Fruit fly (Drosophila melanogaster) whole organism, embryonic: ENCODE data around the gene Rnf146.

ENCODE experiments used
- ATbp ChIP-seq: fragments of 200-800 bp; sonication (Bioruptor generic); optimal IDR thresholded peaks from 2 replicates; lab custom pipeline; 2017; ENCODE audit warnings: missing biosample characterization, mild to moderate bottlenecking, missing genetic modification characterization, missing genetic modification reagents
- CG10147 ChIP-seq: fragments of 200-800 bp; sonication (Bioruptor generic); optimal IDR thresholded peaks from 2 replicates; lab custom pipeline; 2019; ENCODE audit warnings: missing biosample characterization, mild to moderate bottlenecking, missing genetic modification characterization, moderate library complexity
- CG11560 ChIP-seq: fragments of 200-800 bp; sonication (Bioruptor generic); IDR thresholded peaks from 3 replicates; pipeline ENCODE4 v1.3.6; 2022; ENCODE audit warnings: missing biosample characterization, missing genetic modification characterization
- CG11696 ChIP-seq: fragments of 200-800 bp; sonication (Bioruptor generic); IDR thresholded peaks from 2 replicates; pipeline ENCODE4 v1.3.6; 2022; ENCODE audit warnings: missing biosample characterization, missing genetic modification characterization
- CG12155 ChIP-seq: fragments of 200-800 bp; sonication (Bioruptor generic); optimal IDR thresholded peaks from 3 replicates; lab custom pipeline; 2016; ENCODE audit warnings: missing biosample characterization, missing genetic modification characterization
- CG14860 ChIP-seq: fragments of 200-800 bp; sonication (Bioruptor generic); IDR thresholded peaks from 3 replicates; pipeline ENCODE4 v1.3.6; 2022; ENCODE audit warnings: missing biosample characterization, missing genetic modification characterization; ENCODE audit not compliant: partially characterized antibody
- CG17186 ChIP-seq: fragments of 200-800 bp; sonication (Bioruptor generic); optimal IDR thresholded peaks from 3 replicates; lab custom pipeline; 2017; ENCODE audit warnings: missing biosample characterization, missing genetic modification reagents, missing genetic modification characterization
- CG17802 ChIP-seq: fragments of 200-800 bp; sonication (Bioruptor generic); optimal IDR thresholded peaks from 2 replicates; lab custom pipeline; 2018; ENCODE audit warnings: missing biosample characterization, mild to moderate bottlenecking, missing genetic modification characterization, moderate library complexity
- CG18262 ChIP-seq: fragments of 200-800 bp; optimal IDR thresholded peaks from 3 replicates; lab custom pipeline; 2019; ENCODE audit warnings: missing biosample characterization, mild to moderate bottlenecking, missing genetic modification characterization, moderate library complexity
- CG2120 ChIP-seq: fragments of 200-800 bp; sonication (Bioruptor generic); optimal IDR thresholded peaks from 3 replicates; lab custom pipeline; 2016; ENCODE audit warnings: missing biosample characterization, missing genetic modification characterization
- CG2129 ChIP-seq: fragments of 200-800 bp; sonication (Bioruptor generic); IDR thresholded peaks from 2 replicates; pipeline ENCODE4 v1.3.6; 2022; ENCODE audit warnings: missing biosample characterization, missing genetic modification characterization; ENCODE audit not compliant: partially characterized antibody
- CG2199 ChIP-seq: fragments of 200-800 bp; sonication (Bioruptor generic); IDR thresholded peaks from 3 replicates; pipeline ENCODE4 v1.3.6; 2022; ENCODE audit warnings: missing biosample characterization, missing genetic modification characterization
- CG2712 ChIP-seq: fragments of 200-800 bp; optimal IDR thresholded peaks from 3 replicates; lab custom pipeline; 2019; ENCODE audit warnings: missing biosample characterization, mild to moderate bottlenecking, missing genetic modification characterization, moderate library complexity
- CG31441 ChIP-seq: fragments of 200-800 bp; sonication (Bioruptor generic); IDR thresholded peaks from 2 replicates; pipeline ENCODE4 v1.3.6; 2022; ENCODE audit warnings: missing biosample characterization, missing genetic modification characterization
- CG32767 ChIP-seq: fragments of 200-800 bp; sonication (Bioruptor generic); IDR thresholded peaks from 2 replicates; pipeline ENCODE4 v1.3.6; 2022; ENCODE audit warnings: missing biosample characterization, missing genetic modification characterization
- CG33213 ChIP-seq: fragments of 200-800 bp; sonication (Bioruptor generic); optimal IDR thresholded peaks from 3 replicates; lab custom pipeline; 2016; ENCODE audit warnings: missing biosample characterization, missing genetic modification characterization
- CG3838 ChIP-seq: fragments of 200-800 bp; sonication (Bioruptor generic); optimal IDR thresholded peaks from 3 replicates; lab custom pipeline; 2016; ENCODE audit warnings: missing biosample characterization, missing genetic modification characterization
- CG4707 ChIP-seq: fragments of 200-800 bp; sonication (Bioruptor generic); optimal IDR thresholded peaks from 2 replicates; lab custom pipeline; 2018; ENCODE audit warnings: missing biosample characterization, mild to moderate bottlenecking, missing genetic modification characterization, moderate library complexity
- CG7928 ChIP-seq: fragments of 200-800 bp; sonication (Bioruptor generic); optimal IDR thresholded peaks from 2 replicates; lab custom pipeline; 2017; ENCODE audit warnings: missing biosample characterization, mild to moderate bottlenecking, missing genetic modification characterization
- CG9797 ChIP-seq: fragments of 200-800 bp; sonication (Bioruptor generic); optimal IDR thresholded peaks from 3 replicates; lab custom pipeline; 2018; ENCODE audit warnings: missing biosample characterization, mild to moderate bottlenecking, missing genetic modification characterization
- Doc3 ChIP-seq: fragments of 200-800 bp; sonication (Bioruptor generic); IDR thresholded peaks from 3 replicates; pipeline ENCODE4 v1.3.6; 2022; ENCODE audit warnings: missing biosample characterization, missing genetic modification characterization; ENCODE audit not compliant: partially characterized antibody
- E2f1 ChIP-seq: fragments of 200-800 bp; sonication (Bioruptor generic); IDR thresholded peaks from 2 replicates; pipeline ENCODE4 v1.3.6; 2022; ENCODE audit warnings: missing biosample characterization, missing genetic modification characterization
- Fer3 ChIP-seq: fragments of 200-800 bp; sonication (Bioruptor generic); optimal IDR thresholded peaks from 2 replicates; lab custom pipeline; 2018; ENCODE audit warnings: missing biosample characterization, mild to moderate bottlenecking, missing genetic modification characterization, moderate library complexity
- HLHmδ ChIP-seq: fragments of 200-800 bp; sonication (Bioruptor generic); optimal IDR thresholded peaks from 2 replicates; lab custom pipeline; 2018; ENCODE audit warnings: missing biosample characterization, mild to moderate bottlenecking, missing genetic modification characterization, moderate library complexity
- MESR4 ChIP-seq: fragments of 200-800 bp; sonication (Bioruptor generic); optimal IDR thresholded peaks from 2 replicates; lab custom pipeline; 2018; ENCODE audit warnings: missing biosample characterization, mild to moderate bottlenecking, missing genetic modification characterization, moderate library complexity
- Meics ChIP-seq: fragments of 200-800 bp; sonication (Bioruptor generic); optimal IDR thresholded peaks from 2 replicates; lab custom pipeline; 2017; ENCODE audit warnings: missing biosample characterization, mild to moderate bottlenecking, missing genetic modification characterization
- Opbp ChIP-seq: fragments of 200-800 bp; sonication (Bioruptor generic); IDR thresholded peaks from 3 replicates; pipeline ENCODE4 v1.3.6; 2022; ENCODE audit warnings: missing biosample characterization, missing genetic modification characterization; ENCODE audit not compliant: partially characterized antibody
- Optix ChIP-seq: fragments of 200-800 bp; sonication (Bioruptor generic); IDR thresholded peaks from 3 replicates; pipeline ENCODE4 v1.3.6; 2022; ENCODE audit warnings: missing biosample characterization, missing genetic modification characterization
- Poxn ChIP-seq: fragments of 200-800 bp; sonication (Bioruptor generic); IDR thresholded peaks from 2 replicates; pipeline ENCODE4 v1.3.6; 2022; ENCODE audit warnings: missing biosample characterization, missing genetic modification characterization
- ato ChIP-seq: fragments of 200-800 bp; sonication (Bioruptor generic); IDR thresholded peaks from 2 replicates; pipeline ENCODE4 v1.3.6; 2022; ENCODE audit warnings: missing biosample characterization, missing genetic modification characterization; ENCODE audit not compliant: partially characterized antibody
- corto ChIP-seq: fragments of 200-800 bp; sonication (Bioruptor generic); optimal IDR thresholded peaks from 2 replicates; lab custom pipeline; 2016; ENCODE audit warnings: missing biosample characterization, mild to moderate bottlenecking, missing genetic modification characterization, moderate library complexity
- crc ChIP-seq: fragments of 200-800 bp; sonication (Bioruptor generic); optimal IDR thresholded peaks from 2 replicates; lab custom pipeline; 2016; ENCODE audit warnings: missing biosample characterization, missing genetic modification characterization
- disco-r ChIP-seq: fragments of 200-800 bp; sonication (Bioruptor generic); optimal IDR thresholded peaks from 2 replicates; lab custom pipeline; 2016; ENCODE audit warnings: missing biosample characterization, missing genetic modification characterization
- kni ChIP-seq: fragments of 200-800 bp; sonication (Bioruptor generic); optimal IDR thresholded peaks from 3 replicates; lab custom pipeline; 2017; ENCODE audit warnings: mild to moderate bottlenecking, missing biosample characterization, missing genetic modification reagents, missing genetic modification characterization
- knrl ChIP-seq: fragments of 200-800 bp; sonication (Bioruptor generic); IDR thresholded peaks from 3 replicates; pipeline ENCODE4 v1.3.6; 2022; ENCODE audit warnings: missing biosample characterization, missing genetic modification characterization; ENCODE audit not compliant: partially characterized antibody
- lilli ChIP-seq: fragments of 200-800 bp; sonication (Bioruptor generic); optimal IDR thresholded peaks from 3 replicates; lab custom pipeline; 2016; ENCODE audit warnings: missing biosample characterization, missing genetic modification characterization
- lov ChIP-seq, 2 experiments: fragments of 200-800 bp in 1 of 2; fragments of >200 bp in 1 of 2; sonication (Bioruptor generic) in 1 of 2; IDR thresholded peaks in 1 of 2; optimal IDR thresholded peaks in 1 of 2; 2 replicates in 1 of 2; 3 replicates in 1 of 2; pipeline versions ENCODE4 v1.3.6 to Lab custom; 2017 to 2022; ENCODE audit warnings: missing biosample characterization in 1 of 2, missing genetic modification characterization in 1 of 2
- pfk ChIP-seq: fragments of 200-800 bp; sonication (Bioruptor generic); optimal IDR thresholded peaks from 2 replicates; lab custom pipeline; 2018; ENCODE audit warnings: missing biosample characterization, mild to moderate bottlenecking, missing genetic modification characterization, moderate library complexity
- rib ChIP-seq: fragments of 200-800 bp; sonication (Bioruptor generic); IDR thresholded peaks from 2 replicates; pipeline ENCODE4 v1.3.6; 2022; ENCODE audit warnings: missing biosample characterization, missing genetic modification characterization
- so ChIP-seq: fragments of 200-800 bp; sonication (Bioruptor generic); IDR thresholded peaks from 3 replicates; pipeline ENCODE4 v1.3.6; 2022; ENCODE audit warnings: missing biosample characterization, missing genetic modification characterization
- tin ChIP-seq: fragments of 200-800 bp; sonication (Bioruptor generic); optimal IDR thresholded peaks from 3 replicates; lab custom pipeline; 2016; ENCODE audit warnings: missing biosample characterization, missing genetic modification characterization
- tio ChIP-seq: fragments of 200-800 bp; sonication (Bioruptor generic); optimal IDR thresholded peaks from 2 replicates; lab custom pipeline; 2017; ENCODE audit warnings: missing biosample characterization, missing genetic modification characterization, inconsistent platforms
- tll ChIP-seq, 2 experiments: fragments of 200-800 bp in 1 of 2; fragments of >200 bp in 1 of 2; sonication (Bioruptor generic) in 1 of 2; optimal IDR thresholded peaks; 2 replicates each; lab custom pipeline; 2017 to 2019; ENCODE audit warnings: missing biosample characterization in 2 of 2, missing genetic modification characterization in 2 of 2, mild to moderate bottlenecking in 1 of 2, moderate library complexity in 1 of 2
- trem ChIP-seq: fragments of 200-800 bp; optimal IDR thresholded peaks from 3 replicates; lab custom pipeline; 2019; ENCODE audit warnings: missing biosample characterization, mild to moderate bottlenecking, missing genetic modification characterization, moderate library complexity
- unc-4 ChIP-seq: fragments of 200-800 bp; sonication (Bioruptor generic); IDR thresholded peaks from 2 replicates; pipeline ENCODE4 v1.3.6; 2022; ENCODE audit warnings: missing biosample characterization, missing genetic modification characterization; ENCODE audit not compliant: partially characterized antibody
- vnd ChIP-seq: fragments of 200-800 bp; sonication (Bioruptor generic); IDR thresholded peaks from 3 replicates; pipeline ENCODE4 v1.3.6; 2022; ENCODE audit warnings: missing biosample characterization, missing genetic modification characterization; ENCODE audit not compliant: partially characterized antibody

The Rnf146 gene

dm6 chr3L:19618072-19618958 is 24.3 kb downstream of the Rnf146 start, which contains the start of gene asf1 (continued):
- TF ChIP-seq CG17802, result no peak
- TF ChIP-seq Poxn (GFP tag; lab: Robert Waterston, UW), result no peak
- peak; percentile 10 for TF ChIP-seq corto (GFP tag; lab: Kevin White, UChicago)
- peak; percentile 80 for TF ChIP-seq CG11696 (GFP tag; lab: Robert Waterston, UW)
- peak; percentile 73 for TF ChIP-seq unc-4
- TF ChIP-seq Meics (GFP tag; lab: Kevin White, UChicago), result peak; percentile 42
- TF ChIP-seq MESR4 (GFP tag; lab: Kevin White, UChicago), result peak; percentile 85
- TF ChIP-seq CG7928 (GFP tag; lab: Kevin White, UChicago), result no peak
- no peak for TF ChIP-seq crc (GFP tag; lab: Kevin White, UChicago)
- TF ChIP-seq CG4707 (GFP tag; lab: Kevin White, UChicago), result no peak
- no peak for TF ChIP-seq lov (optimal IDR thresholded peaks at IDR 0.05; lab: Kevin White, UChicago)
- no peak for TF ChIP-seq lov (GFP tag; IDR thresholded peaks at IDR 0.05; lab: Robert Waterston, UW)
- no peak for TF ChIP-seq tio (GFP tag; lab: Kevin White, UChicago)
- TF ChIP-seq Doc3, result peak; percentile 67
- peak; percentile 57 for TF ChIP-seq kni (GFP tag; lab: Kevin White, UChicago)
- TF ChIP-seq trem, result peak; percentile 47
- TF ChIP-seq HLHmδ (GFP tag; lab: Kevin White, UChicago), result no peak
- TF ChIP-seq CG18262 (tag; lab: Kevin White, UChicago), result peak; percentile 6
- peak; percentile 6 for TF ChIP-seq disco-r
- no peak for TF ChIP-seq CG10147
- peak; percentile 14 for TF ChIP-seq tin
- peak; percentile 58; the same call in 1 of the 2 replicates for TF ChIP-seq rib (GFP tag; lab: Robert Waterston, UW)
- TF ChIP-seq CG9797, result peak; percentile 88
- peak; percentile 47 for TF ChIP-seq CG2129 (GFP tag; lab: Robert Waterston, UW)
- TF ChIP-seq Fer3 (tag; lab: Kevin White, UChicago), result no peak
- TF ChIP-seq CG17186 (GFP tag; lab: Kevin White, UChicago), result peak; percentile 40
- no peak for TF ChIP-seq pfk
- TF ChIP-seq CG2199 (GFP tag; lab: Robert Waterston, UW), result no peak
- peak; percentile 57; the same call in 2 of the 3 replicates for TF ChIP-seq Opbp (GFP tag; lab: Robert Waterston, UW)
- TF ChIP-seq CG14860 (GFP tag; lab: Robert Waterston, UW), result peak; percentile 54; the same call in 1 of the 3 replicates
- peak; percentile 76 for TF ChIP-seq knrl (GFP tag; lab: Robert Waterston, UW)
- TF ChIP-seq CG33213, result peak; percentile 27
- TF ChIP-seq CG31441 (GFP tag; lab: Robert Waterston, UW), result no peak
- peak; percentile 33 for TF ChIP-seq CG12155 (GFP tag; lab: Kevin White, UChicago)
- TF ChIP-seq CG2712 (tag; lab: Kevin White, UChicago), result peak; percentile 15
- TF ChIP-seq CG3838 (GFP tag; lab: Kevin White, UChicago), result no peak
- TF ChIP-seq so (GFP tag; lab: Robert Waterston, UW), result no peak
- TF ChIP-seq CG32767, result no peak
- TF ChIP-seq lilli (GFP tag; lab: Kevin White, UChicago), result peak; percentile 37
- peak; percentile 72 for TF ChIP-seq vnd (GFP tag; lab: Robert Waterston, UW)
- TF ChIP-seq tll (GFP tag; optimal IDR thresholded peaks at IDR 0.05; lab: Kevin White, UChicago), result peak in 1 of 2 experiments; percentile 54
- peak; percentile 51; the same call in 1 of the 2 replicates for TF ChIP-seq E2f1
- TF ChIP-seq ATbp (GFP tag; lab: Kevin White, UChicago), result no peak
- peak; percentile 45; the same call in 1 of the 2 replicates for TF ChIP-seq ato
- no peak for TF ChIP-seq Optix (GFP tag; lab: Robert Waterston, UW)
- no peak for TF ChIP-seq CG11560 (tag; lab: Robert Waterston, UW)
- peak; percentile 56 for TF ChIP-seq CG2120
